Fruit fly (Drosophila melanogaster) whole organism, wandering third instar larva: ENCODE data around the gene CG32106.

Source experiments
- CG32264 ChIP-seq: fragments of 200-800 bp; sonication (Bioruptor generic); optimal IDR thresholded peaks from 2 replicates; lab custom pipeline; 2016; ENCODE audit warnings: missing biosample characterization, missing genetic modification characterization
- CrebA ChIP-seq: fragments of 200-800 bp; sonication (Bioruptor generic); optimal IDR thresholded peaks from 2 replicates; lab custom pipeline; 2016; ENCODE audit warnings: missing biosample characterization, mild to moderate bottlenecking, missing genetic modification characterization, borderline replicate concordance
- Hr78 ChIP-seq: fragments of >200 bp; optimal IDR thresholded peaks from 2 replicates; lab custom pipeline; 2017; ENCODE audit warnings: missing biosample characterization, missing genetic modification characterization
- Hr83 ChIP-seq: fragments of 200-300 bp; sonication (Bioruptor generic); optimal IDR thresholded peaks from 2 replicates; lab custom pipeline; 2016; ENCODE audit warnings: missing biosample characterization, mild to moderate bottlenecking, missing genetic modification characterization, moderate library complexity; ENCODE audit not compliant: poor library complexity, severe bottlenecking
- Jra ChIP-seq: sonication (Bioruptor generic); optimal IDR thresholded peaks from 2 replicates; lab custom pipeline; 2016; ENCODE audit warnings: missing biosample characterization, missing genetic modification characterization
- Mio ChIP-seq: sonication (Bioruptor generic); optimal IDR thresholded peaks from 2 replicates; lab custom pipeline; 2016; ENCODE audit warnings: missing biosample characterization, missing genetic modification characterization
- foxo ChIP-seq, 2 experiments: fragments of 200-800 bp; sonication (Bioruptor generic); optimal IDR thresholded peaks; 2 replicates in 1 of 2; 3 replicates in 1 of 2; lab custom pipeline; 2016 to 2017; ENCODE audit warnings: missing biosample characterization in 2 of 2, missing genetic modification characterization in 2 of 2
- h ChIP-seq: fragments of 200-800 bp; sonication (Bioruptor generic); optimal IDR thresholded peaks from 3 replicates; lab custom pipeline; 2016; ENCODE audit warnings: missing biosample characterization, mild to moderate bottlenecking, missing genetic modification characterization
- usp ChIP-seq: fragments of >200 bp; optimal IDR thresholded peaks from 2 replicates; lab custom pipeline; 2017; ENCODE audit warnings: missing biosample characterization, missing genetic modification characterization

DNA sequence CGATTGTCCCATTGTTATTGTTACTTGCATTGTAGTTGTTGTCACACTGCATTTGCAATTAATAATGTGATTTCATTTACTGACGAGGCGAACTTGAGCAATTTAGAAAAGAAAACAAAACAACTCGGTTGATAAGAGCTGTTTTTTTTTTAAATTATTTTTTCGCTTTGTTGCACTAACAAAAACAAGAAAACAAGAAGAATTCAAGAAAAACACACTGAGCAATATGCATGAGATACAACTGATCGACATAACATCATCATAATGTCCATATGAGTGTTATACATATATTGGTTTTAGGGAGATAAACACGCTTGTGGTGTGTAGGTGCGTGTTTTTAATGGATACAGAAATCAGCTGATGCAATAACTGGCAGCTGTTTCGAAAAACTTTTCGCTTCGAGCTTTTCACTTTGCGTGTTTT is 23.9 kb upstream of the CG32106 start:
- TF ChIP-seq CrebA (GFP tag; lab: Kevin White, UChicago) (no peak), h (peak; percentile 26), foxo (GFP tag; optimal IDR thresholded peaks at IDR 0.05; lab: Kevin White, UChicago) (no peak), CG32264 (GFP tag; lab: Kevin White, UChicago) (no peak), Jra (no peak), usp (GFP tag; lab: Kevin White, UChicago) (no peak), Mio (GFP tag; lab: Kevin White, UChicago) (no peak), Hr83 (peak; percentile 23), Hr78 (GFP tag; lab: Kevin White, UChicago) (no peak)
